Worm (Caenorhabditis elegans): ENCODE measurements around the gene ztf-18.

DNA sequence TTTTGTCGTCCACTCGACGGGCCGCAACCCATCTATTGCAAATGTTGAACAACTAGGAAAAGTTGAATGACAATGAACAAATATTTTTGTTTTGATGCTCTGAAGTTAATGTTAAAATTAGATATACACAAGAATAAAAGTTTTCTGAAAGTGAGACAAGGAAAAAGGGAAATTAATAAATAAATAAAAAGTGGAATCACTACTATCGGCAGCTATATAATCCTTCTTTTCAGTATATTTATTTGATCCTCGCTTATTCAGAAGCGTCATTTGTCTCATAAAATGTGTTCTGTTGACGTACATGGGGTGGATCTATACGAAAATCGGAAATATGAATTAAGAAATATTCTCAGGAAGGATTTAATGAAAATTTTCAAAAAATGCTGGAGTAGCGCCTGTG is 30.7 kb upstream of the ztf-18 start, which contains the start of gene pef-1:
- TF ChIP-seq ztf-3 (GFP tag; optimal IDR thresholded peaks at IDR 0.05) (no peak), tlf-1 (GFP tag; optimal IDR thresholded peaks at IDR 0.05) (no peak)

All from whole organism, young adult.